Worm (Caenorhabditis elegans) whole organism, L1 larva: ENCODE data around the gene C27D6.11.
A peak's percentile ranks its signal among the peaks of the same experiment; 100 is the strongest.

Source experiments
- C04F5.9 ChIP-seq: sonication (generic microtip); optimal IDR thresholded peaks from 2 replicates; lab custom pipeline; 2016; ENCODE audit warnings: missing genetic modification characterization, missing compliant biosample characterization
- C34B4.2 ChIP-seq: sonication (generic microtip); optimal IDR thresholded peaks from 2 replicates; lab custom pipeline; 2017; ENCODE audit warnings: mild to moderate bottlenecking, missing genetic modification characterization, missing compliant biosample characterization
- F16B12.6 ChIP-seq: fragments of 150-350 bp; optimal IDR thresholded peaks from 2 replicates; lab custom pipeline; 2014; ENCODE audit warnings: missing biosample characterization, missing genetic modification characterization
- Y116A8C.19 ChIP-seq: sonication (generic microtip); optimal IDR thresholded peaks from 2 replicates; lab custom pipeline; 2016; ENCODE audit warnings: missing compliant biosample characterization, missing genetic modification characterization, borderline replicate concordance
- aha-1 ChIP-seq: fragments of 150-350 bp; optimal IDR thresholded peaks from 2 replicates; lab custom pipeline; 2014; ENCODE audit warnings: missing biosample characterization, missing genetic modification characterization
- aly-2 ChIP-seq: fragments of 150-350 bp; optimal IDR thresholded peaks from 2 replicates; lab custom pipeline; 2014; ENCODE audit warnings: missing biosample characterization, missing genetic modification characterization
- ama-1 ChIP-seq: fragments of 150-350 bp; optimal IDR thresholded peaks from 2 replicates; lab custom pipeline; 2014
- blmp-1 ChIP-seq: fragments of 150-350 bp; optimal IDR thresholded peaks from 2 replicates; lab custom pipeline; 2014; ENCODE audit warnings: missing biosample characterization, missing genetic modification characterization
- ceh-63 ChIP-seq: fragments of 200-800 bp; sonication (Bioruptor generic); optimal IDR thresholded peaks from 2 replicates; lab custom pipeline; 2018; ENCODE audit warnings: mild to moderate bottlenecking, missing genetic modification characterization, missing compliant biosample characterization
- ceh-8 ChIP-seq: fragments of 200-800 bp; sonication (Bioruptor generic); optimal IDR thresholded peaks from 2 replicates; lab custom pipeline; 2018; ENCODE audit warnings: mild to moderate bottlenecking, missing genetic modification characterization, moderate library complexity, missing compliant biosample characterization
- ceh-82 ChIP-seq, 3 experiments: fragments of 150-350 bp in 1 of 3; sonication (generic microtip) in 2 of 3; optimal IDR thresholded peaks; 2 replicates each; lab custom pipeline; 2014 to 2017; ENCODE audit warnings: missing biosample characterization in 3 of 3, missing genetic modification characterization in 3 of 3
- ceh-88 ChIP-seq: fragments of 200-800 bp; sonication (Bioruptor generic); IDR thresholded peaks from 2 replicates; pipeline ENCODE4 v1.3.6; 2022; ENCODE audit warnings: missing genetic modification characterization, missing compliant biosample characterization
- dsc-1 ChIP-seq: sonication (generic microtip); optimal IDR thresholded peaks from 2 replicates; lab custom pipeline; 2016; ENCODE audit warnings: mild to moderate bottlenecking, missing genetic modification characterization, missing compliant biosample characterization
- efl-1 ChIP-seq, 4 experiments: fragments of 150-350 bp; optimal IDR thresholded peaks in 3 of 4; peaks in 1 of 4; 1 replicate in 1 of 4; 2 replicates in 3 of 4; lab custom pipeline; 2014; ENCODE audit warnings: missing biosample characterization in 2 of 4, missing genetic modification characterization in 2 of 4, missing genetic modification reagents in 2 of 4
- egl-27 ChIP-seq, 2 experiments: fragments of 150-350 bp in 1 of 2; sonication (generic microtip); optimal IDR thresholded peaks; 3 replicates each; lab custom pipeline; 2017 to 2018; ENCODE audit warnings: missing biosample characterization in 2 of 2, missing genetic modification characterization in 2 of 2, missing genetic modification reagents in 2 of 2
- fos-1 ChIP-seq: fragments of 150-350 bp; optimal IDR thresholded peaks from 2 replicates; lab custom pipeline; 2014; ENCODE audit warnings: missing biosample characterization, missing genetic modification characterization
- grh-1 ChIP-seq: fragments of 200-800 bp; sonication (Bioruptor generic); IDR thresholded peaks from 2 replicates; pipeline ENCODE4 v1.3.6; 2022; ENCODE audit warnings: missing genetic modification reagents, missing genetic modification characterization, missing compliant biosample characterization
- hlh-17 ChIP-seq: fragments of 200-800 bp; sonication (Bioruptor generic); optimal IDR thresholded peaks from 2 replicates; lab custom pipeline; 2018; ENCODE audit warnings: missing genetic modification characterization, mild to moderate bottlenecking, missing compliant biosample characterization, moderate library complexity, borderline replicate concordance
- hlh-4 ChIP-seq: sonication (generic microtip); optimal IDR thresholded peaks from 2 replicates; lab custom pipeline; 2016; ENCODE audit warnings: mild to moderate bottlenecking, missing genetic modification characterization, missing compliant biosample characterization
- irx-1 ChIP-seq: sonication (generic microtip); optimal IDR thresholded peaks from 2 replicates; lab custom pipeline; 2016; ENCODE audit warnings: missing genetic modification characterization, missing compliant biosample characterization
- isw-1 ChIP-seq: fragments of 200-800 bp; sonication (Bioruptor generic); IDR thresholded peaks from 2 replicates; pipeline ENCODE4 v1.3.6; 2022; ENCODE audit warnings: missing genetic modification characterization, missing compliant biosample characterization
- lin-13 ChIP-seq: fragments of 150-350 bp; optimal IDR thresholded peaks from 2 replicates; lab custom pipeline; 2014; ENCODE audit warnings: missing biosample characterization, missing genetic modification reagents, missing genetic modification characterization
- lin-14 ChIP-seq: fragments of 200-800 bp; sonication (Bioruptor generic); optimal IDR thresholded peaks from 2 replicates; lab custom pipeline; 2018; ENCODE audit warnings: mild to moderate bottlenecking, missing genetic modification characterization, moderate library complexity, missing compliant biosample characterization
- lin-35 ChIP-seq, 2 experiments: fragments of 150-350 bp; optimal IDR thresholded peaks; 2 replicates each; lab custom pipeline; 2014; ENCODE audit warnings: missing biosample characterization in 2 of 2, missing genetic modification characterization in 2 of 2, missing genetic modification reagents in 2 of 2
- lin-39 ChIP-seq: fragments of 150-350 bp; optimal IDR thresholded peaks from 2 replicates; lab custom pipeline; 2014; ENCODE audit warnings: missing biosample characterization, missing genetic modification reagents, missing genetic modification characterization
- lsy-2 ChIP-seq, 2 experiments: fragments of 150-350 bp; optimal IDR thresholded peaks; 2 replicates each; lab custom pipeline; 2014; ENCODE audit warnings: missing biosample characterization in 2 of 2, missing genetic modification characterization in 2 of 2
- mef-2 ChIP-seq: fragments of 150-350 bp; optimal IDR thresholded peaks from 2 replicates; lab custom pipeline; 2014; ENCODE audit warnings: missing biosample characterization, missing genetic modification characterization
- mep-1 ChIP-seq: fragments of 150-350 bp; optimal IDR thresholded peaks from 2 replicates; lab custom pipeline; 2014; ENCODE audit warnings: missing biosample characterization, missing genetic modification characterization
- nhr-11 ChIP-seq: fragments of 150-350 bp; optimal IDR thresholded peaks from 2 replicates; lab custom pipeline; 2014; ENCODE audit warnings: missing biosample characterization, missing genetic modification characterization
- nhr-237 ChIP-seq: fragments of 150-350 bp; optimal IDR thresholded peaks from 2 replicates; lab custom pipeline; 2014; ENCODE audit warnings: missing biosample characterization, missing genetic modification characterization
- nhr-28 ChIP-seq: fragments of 150-350 bp; optimal IDR thresholded peaks from 2 replicates; lab custom pipeline; 2014; ENCODE audit warnings: missing biosample characterization, missing genetic modification characterization
- nhr-47 ChIP-seq: sonication (generic microtip); optimal IDR thresholded peaks from 2 replicates; lab custom pipeline; 2016; ENCODE audit warnings: mild to moderate bottlenecking, missing genetic modification characterization, moderate library complexity, missing compliant biosample characterization
- nhr-71 ChIP-seq: sonication (generic microtip); optimal IDR thresholded peaks from 2 replicates; lab custom pipeline; 2016; ENCODE audit warnings: mild to moderate bottlenecking, missing genetic modification characterization, moderate library complexity, missing compliant biosample characterization
- nhr-76 ChIP-seq: sonication (generic microtip); optimal IDR thresholded peaks from 2 replicates; lab custom pipeline; 2017; ENCODE audit warnings: missing biosample characterization, missing genetic modification characterization
- nhr-84 ChIP-seq: sonication (generic microtip); optimal IDR thresholded peaks from 2 replicates; lab custom pipeline; 2017; ENCODE audit warnings: missing biosample characterization, missing genetic modification characterization
- nhr-85 ChIP-seq: sonication (generic microtip); peaks from one replicate; lab custom pipeline; 2016; ENCODE audit warnings: missing genetic modification characterization, inconsistent platforms, missing compliant biosample characterization
- pag-3 ChIP-seq: sonication (generic microtip); optimal IDR thresholded peaks from 2 replicates; lab custom pipeline; 2017; ENCODE audit warnings: missing genetic modification characterization, mild to moderate bottlenecking, missing compliant biosample characterization, antibody characterized with exemption, borderline replicate concordance; ENCODE audit not compliant: insufficient read depth
- pax-3 ChIP-seq: fragments of 200-800 bp; sonication (Bioruptor generic); optimal IDR thresholded peaks from 2 replicates; lab custom pipeline; 2018; ENCODE audit warnings: mild to moderate bottlenecking, missing genetic modification characterization, moderate library complexity, missing compliant biosample characterization
- skn-1 ChIP-seq: fragments of 150-350 bp; optimal IDR thresholded peaks from 2 replicates; lab custom pipeline; 2014; ENCODE audit warnings: missing biosample characterization, missing genetic modification characterization
- snpc-4 ChIP-seq: fragments of 150-350 bp; optimal IDR thresholded peaks from 2 replicates; lab custom pipeline; 2014; ENCODE audit warnings: missing biosample characterization, missing genetic modification characterization
- snu-23 ChIP-seq: sonication (generic microtip); optimal IDR thresholded peaks from 2 replicates; lab custom pipeline; 2016; ENCODE audit warnings: missing genetic modification characterization, missing compliant biosample characterization
- sox-4 ChIP-seq: sonication (generic microtip); optimal IDR thresholded peaks from 2 replicates; lab custom pipeline; 2016; ENCODE audit warnings: missing genetic modification characterization, missing compliant biosample characterization
- sptf-1 ChIP-seq: fragments of 150-350 bp; optimal IDR thresholded peaks from 2 replicates; lab custom pipeline; 2014; ENCODE audit warnings: missing biosample characterization, missing genetic modification characterization
- swsn-7 ChIP-seq: sonication (generic microtip); optimal IDR thresholded peaks from 2 replicates; lab custom pipeline; 2016; ENCODE audit warnings: missing genetic modification characterization, missing compliant biosample characterization
- unc-130 ChIP-seq: fragments of 150-350 bp; optimal IDR thresholded peaks from 2 replicates; lab custom pipeline; 2017; ENCODE audit warnings: missing biosample characterization, missing genetic modification characterization, inconsistent platforms
- unc-30 ChIP-seq: sonication (generic microtip); optimal IDR thresholded peaks from 2 replicates; lab custom pipeline; 2017; ENCODE audit warnings: missing biosample characterization, missing genetic modification characterization
- unc-86 ChIP-seq: sonication (generic microtip); optimal IDR thresholded peaks from 2 replicates; lab custom pipeline; 2016; ENCODE audit warnings: missing genetic modification characterization, missing compliant biosample characterization
- unc-98 ChIP-seq: fragments of 200-800 bp; sonication (Bioruptor generic); IDR thresholded peaks from 2 replicates; pipeline ENCODE4 v1.3.6; 2022; ENCODE audit warnings: missing genetic modification characterization, missing compliant biosample characterization
- vab-15 ChIP-seq: sonication (generic microtip); optimal IDR thresholded peaks from 2 replicates; lab custom pipeline; 2017; ENCODE audit warnings: missing genotype, mild to moderate bottlenecking, missing genetic modification characterization, missing compliant biosample characterization
- xbp-1 ChIP-seq: sonication (generic microtip); optimal IDR thresholded peaks from 2 replicates; lab custom pipeline; 2016; ENCODE audit warnings: missing genetic modification characterization, missing compliant biosample characterization
- zip-4 ChIP-seq: fragments of 200-800 bp; sonication (Bioruptor generic); optimal IDR thresholded peaks from 2 replicates; lab custom pipeline; 2018; ENCODE audit warnings: mild to moderate bottlenecking, missing genetic modification characterization, moderate library complexity, missing compliant biosample characterization

C27D6.11 gene

ce11 chrII:5183207-5183606, 22.2 kb upstream of the C27D6.11 start (continued):
- TF ChIP-seq C34B4.2 (tag; lab: Kevin White, UChicago) (no peak), unc-86 (tag; lab: Kevin White, UChicago) (no peak), snpc-4 (tag; lab: Kevin White, UChicago) (no peak), Y116A8C.19 (tag; lab: Kevin White, UChicago) (no peak), dsc-1 (tag; lab: Kevin White, UChicago) (peak; percentile 63), nhr-84 (tag; lab: Kevin White, UChicago) (no peak), F16B12.6 (no peak), pag-3 (tag; lab: Kevin White, UChicago) (no peak), lsy-2 (tag; optimal IDR thresholded peaks at IDR 0.05; lab: Kevin White, UChicago) (no peak), C04F5.9 (tag; lab: Kevin White, UChicago) (no peak), nhr-237 (tag; lab: Kevin White, UChicago) (no peak), ceh-82 (tag; optimal IDR thresholded peaks at IDR 0.05; lab: Kevin White, UChicago) (no peak), nhr-47 (tag; lab: Kevin White, UChicago) (peak; percentile 22)

ce11 chrII:5182451-5182850, 21.4 kb upstream of the C27D6.11 start:
- TF ChIP-seq lin-13 (peak; percentile 38), nhr-85 (tag; lab: Kevin White, UChicago) (peak; percentile 85), pag-3 (tag; lab: Kevin White, UChicago) (no peak), zip-4 (GFP tag; lab: Kevin White, UChicago) (no peak), sox-4 (tag; lab: Kevin White, UChicago) (no peak), swsn-7 (tag; lab: Kevin White, UChicago) (peak; percentile 57), grh-1 (GFP tag; lab: Robert Waterston, UW) (no peak), vab-15 (tag; lab: Kevin White, UChicago) (no peak), ceh-63 (GFP tag; lab: Kevin White, UChicago) (no peak), mep-1 (peak; percentile 77), aha-1 (tag; lab: Kevin White, UChicago) (no peak), efl-1 (optimal IDR thresholded peaks at IDR 0.05; lab: Kevin White, UChicago) (peak; percentile 43 to 46), efl-1 (GFP tag; optimal IDR thresholded peaks at IDR 0.05 in 1 of 2; lab: Kevin White, UChicago) (peak in 1 of 2 experiments; percentile 90), snpc-4 (tag; lab: Kevin White, UChicago) (peak; percentile 30), lin-35 (GFP tag; optimal IDR thresholded peaks at IDR 0.05; lab: Kevin White, UChicago) (peak; percentile 58 to 76), unc-30 (tag; lab: Kevin White, UChicago) (no peak), unc-98 (GFP tag; lab: Robert Waterston, UW) (no peak), sptf-1 (tag; lab: Kevin White, UChicago) (no peak), C04F5.9 (tag; lab: Kevin White, UChicago) (no peak), ceh-88 (GFP tag; lab: Robert Waterston, UW) (no peak), xbp-1 (peak; percentile 69), irx-1 (tag; lab: Kevin White, UChicago) (peak; percentile 9), fos-1 (tag; lab: Kevin White, UChicago) (no peak), snu-23 (peak; percentile 74), mef-2 (tag; lab: Kevin White, UChicago) (peak; percentile 2), aly-2 (tag; lab: Kevin White, UChicago) (no peak), isw-1 (GFP tag; lab: Robert Waterston, UW) (no peak), egl-27 (tag; optimal IDR thresholded peaks at IDR 0.05; lab: Kevin White, UChicago) (no peak), nhr-71 (peak; percentile 83), unc-130 (tag; lab: Kevin White, UChicago) (peak; percentile 33), hlh-17 (GFP tag; lab: Kevin White, UChicago) (no peak), F16B12.6 (no peak), pax-3 (tag; lab: Kevin White, UChicago) (no peak), nhr-28 (tag; lab: Kevin White, UChicago) (no peak), hlh-4 (no peak), Y116A8C.19 (tag; lab: Kevin White, UChicago) (no peak), nhr-11 (no peak), skn-1 (tag; lab: Kevin White, UChicago) (no peak), ceh-8 (no peak), nhr-76 (no peak), blmp-1 (no peak), lin-14 (peak; percentile 82), lin-39 (tag; lab: Kevin White, UChicago) (no peak), ama-1 (lab: Kevin White, UChicago) (peak; percentile 48)
